Worm (Caenorhabditis elegans) whole organism, L3 larva: ENCODE results near the gene srxa-11.

Experiments used
- ama-1 ChIP-seq: fragments of 150-350 bp; optimal IDR thresholded peaks from 2 replicates; lab custom pipeline; 2018
- elt-1 ChIP-seq: fragments of 150-350 bp; optimal IDR thresholded peaks from 2 replicates; lab custom pipeline; 2014; ENCODE audit warnings: missing biosample characterization, missing genetic modification characterization
- fos-1 ChIP-seq: fragments of 150-350 bp; optimal IDR thresholded peaks from 2 replicates; lab custom pipeline; 2014; ENCODE audit warnings: missing biosample characterization, missing genetic modification characterization
- jun-1 ChIP-seq: fragments of 150-350 bp; optimal IDR thresholded peaks from 2 replicates; lab custom pipeline; 2014; ENCODE audit warnings: missing biosample characterization, missing genetic modification reagents, missing genetic modification characterization
- lin-15B ChIP-seq: fragments of 150-350 bp; optimal IDR thresholded peaks from 2 replicates; lab custom pipeline; 2014; ENCODE audit warnings: missing biosample characterization, missing genetic modification characterization
- mdl-1 ChIP-seq: fragments of 150-350 bp; optimal IDR thresholded peaks from 2 replicates; lab custom pipeline; 2014; ENCODE audit warnings: missing biosample characterization, missing genetic modification characterization
- nhr-23 ChIP-seq: fragments of 150-350 bp; optimal IDR thresholded peaks from 2 replicates; lab custom pipeline; 2014; ENCODE audit warnings: missing biosample characterization, missing genetic modification reagents, missing genetic modification characterization
- nhr-237 ChIP-seq: fragments of 150-350 bp; optimal IDR thresholded peaks from 2 replicates; lab custom pipeline; 2014; ENCODE audit warnings: missing biosample characterization, missing genetic modification characterization
- nhr-67 ChIP-seq: fragments of 150-350 bp; optimal IDR thresholded peaks from 2 replicates; lab custom pipeline; 2014; ENCODE audit warnings: missing biosample characterization, missing genetic modification characterization
- skn-1 ChIP-seq: fragments of 150-350 bp; optimal IDR thresholded peaks from 2 replicates; lab custom pipeline; 2014; ENCODE audit warnings: missing biosample characterization, missing genetic modification characterization
- snpc-4 ChIP-seq: fragments of 150-350 bp; optimal IDR thresholded peaks from 2 replicates; lab custom pipeline; 2014; ENCODE audit warnings: missing biosample characterization, missing genetic modification characterization
- zag-1 ChIP-seq: fragments of 150-350 bp; optimal IDR thresholded peaks from 2 replicates; lab custom pipeline; 2014; ENCODE audit warnings: missing biosample characterization, missing genetic modification characterization
- ztf-4 ChIP-seq: fragments of 150-350 bp; optimal IDR thresholded peaks from 2 replicates; lab custom pipeline; 2014; ENCODE audit warnings: missing biosample characterization, missing genetic modification characterization

- TF ChIP-seq ztf-4 (tag; lab: Kevin White, UChicago) (no peak), skn-1 (tag; lab: Kevin White, UChicago) (no peak), mdl-1 (tag; lab: Kevin White, UChicago) (no peak), elt-1 (tag; lab: Kevin White, UChicago) (no peak), nhr-237 (no peak), lin-15B (tag; lab: Kevin White, UChicago) (no peak), nhr-23 (tag; lab: Kevin White, UChicago) (no peak), nhr-67 (tag; lab: Kevin White, UChicago) (no peak), ama-1 (lab: Kevin White, UChicago) (no peak), zag-1 (tag; lab: Kevin White, UChicago) (no peak), jun-1 (tag; lab: Kevin White, UChicago) (no peak), fos-1 (no peak), snpc-4 (tag; lab: Kevin White, UChicago) (no peak)
Observed at ce11 chrV:13906166-13906565, 17.8 kb upstream of the srxa-11 start, which contains the start of gene stdh-1.
